Fruit fly (Drosophila melanogaster): Measurements from ENCODE around the gene pigs.
A peak's percentile ranks its signal among the peaks of the same experiment; 100 is the strongest.

The pigs gene

DNA sequence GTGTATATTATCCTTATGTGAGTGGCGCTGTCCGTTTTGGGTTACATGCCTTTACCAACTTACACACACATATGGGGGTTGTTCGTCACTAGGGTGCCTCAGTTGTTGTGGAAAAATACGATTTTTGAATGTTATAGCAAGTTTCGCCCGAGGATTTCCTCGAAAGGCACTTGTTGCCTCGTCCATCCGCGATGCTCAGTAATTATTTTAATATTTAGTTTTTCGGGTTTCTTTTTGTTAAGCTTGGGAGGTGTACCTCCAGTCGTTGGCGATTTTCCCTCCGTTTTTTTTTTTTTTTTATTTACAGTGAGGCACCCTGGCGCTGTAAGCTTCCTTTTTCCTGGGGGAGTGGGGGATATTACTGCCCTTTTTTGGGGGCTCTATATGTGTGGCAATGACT lies 96.6 kb downstream of the pigs start:
- TF ChIP-seq CG14655 (GFP tag; optimal IDR thresholded peaks at IDR 0.05) (peak; percentile 69), CG13204 (GFP tag; optimal IDR thresholded peaks at IDR 0.05) (peak; percentile 53), CG8301 (tag; optimal IDR thresholded peaks at IDR 0.05) (peak; percentile 61), CG8159 (tag; optimal IDR thresholded peaks at IDR 0.05) (peak; percentile 77), CG32121 (GFP tag; IDR thresholded peaks at IDR 0.05) (peak; percentile 66), fd96Ca (GFP tag; IDR thresholded peaks at IDR 0.05) (peak; percentile 76), Pif1B (GFP tag; optimal IDR thresholded peaks at IDR 0.05) (peak; percentile 66), gl (tag; optimal IDR thresholded peaks at IDR 0.05) (peak; percentile 31), rn (GFP tag; IDR thresholded peaks at IDR 0.05) (0 out of 2 replicates have a peak, but pooled peaks have one; percentile 17), Ets98B (GFP tag; IDR thresholded peaks at IDR 0.05) (peak; percentile 74), Snoo (tag; optimal IDR thresholded peaks at IDR 0.05) (peak; percentile 71), CG4496 (GFP tag; IDR thresholded peaks at IDR 0.05) (peak; percentile 77), D1 (tag; optimal IDR thresholded peaks at IDR 0.05) (no peak), CG17806 (tag; optimal IDR thresholded peaks at IDR 0.05) (peak; percentile 63), CG34367 (tag; optimal IDR thresholded peaks at IDR 0.05) (peak; percentile 55), CG15710 (tag; optimal IDR thresholded peaks at IDR 0.05) (peak; percentile 75), CG9948 (tag; optimal IDR thresholded peaks at IDR 0.05) (peak; percentile 66), EcR (GFP tag; optimal IDR thresholded peaks at IDR 0.05) (no peak), Pif1A (GFP tag; optimal IDR thresholded peaks at IDR 0.05) (peak; percentile 80), CG12605 (GFP tag; IDR thresholded peaks at IDR 0.05) (peak; percentile 67), CG10348 (GFP tag; IDR thresholded peaks at IDR 0.05) (no peak)

DNA sequence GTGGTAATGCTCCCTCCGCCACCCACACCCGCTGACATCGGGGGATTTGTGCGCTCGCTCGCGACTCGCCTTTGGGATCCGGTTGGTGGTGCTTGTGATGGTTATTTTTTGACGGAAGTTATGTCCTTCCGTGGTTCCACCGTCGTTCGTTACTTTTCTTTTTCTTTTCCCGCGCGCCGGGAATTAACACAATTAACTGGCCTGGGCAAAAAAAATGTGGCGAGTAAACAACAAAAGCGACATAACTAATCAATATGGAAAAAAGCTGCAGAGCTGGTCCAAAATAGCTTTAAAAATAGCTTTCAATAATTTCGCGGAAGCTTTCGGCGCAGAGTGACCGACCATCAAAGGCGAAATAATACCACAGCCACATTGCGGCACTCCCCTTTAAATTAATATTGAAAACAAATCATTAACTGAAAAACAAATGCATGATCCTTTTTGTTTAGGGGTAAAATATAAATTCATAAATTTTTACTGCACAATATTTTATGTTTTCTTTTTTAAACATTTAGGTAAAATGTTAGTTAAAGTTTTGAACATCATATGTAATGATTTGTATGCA lies 98.5 kb downstream of the pigs start, which contains the start of gene CG14440:
CG14440 (minus strand) TSS at position 320 of the 565 bp plus-strand sequence.
- no peak for TF ChIP-seq CG10348 (GFP tag; IDR thresholded peaks at IDR 0.05)
- peak; percentile 3 for TF ChIP-seq D1 (tag; optimal IDR thresholded peaks at IDR 0.05)
- TF ChIP-seq Pif1B (GFP tag; optimal IDR thresholded peaks at IDR 0.05): peak; percentile 6

DNA sequence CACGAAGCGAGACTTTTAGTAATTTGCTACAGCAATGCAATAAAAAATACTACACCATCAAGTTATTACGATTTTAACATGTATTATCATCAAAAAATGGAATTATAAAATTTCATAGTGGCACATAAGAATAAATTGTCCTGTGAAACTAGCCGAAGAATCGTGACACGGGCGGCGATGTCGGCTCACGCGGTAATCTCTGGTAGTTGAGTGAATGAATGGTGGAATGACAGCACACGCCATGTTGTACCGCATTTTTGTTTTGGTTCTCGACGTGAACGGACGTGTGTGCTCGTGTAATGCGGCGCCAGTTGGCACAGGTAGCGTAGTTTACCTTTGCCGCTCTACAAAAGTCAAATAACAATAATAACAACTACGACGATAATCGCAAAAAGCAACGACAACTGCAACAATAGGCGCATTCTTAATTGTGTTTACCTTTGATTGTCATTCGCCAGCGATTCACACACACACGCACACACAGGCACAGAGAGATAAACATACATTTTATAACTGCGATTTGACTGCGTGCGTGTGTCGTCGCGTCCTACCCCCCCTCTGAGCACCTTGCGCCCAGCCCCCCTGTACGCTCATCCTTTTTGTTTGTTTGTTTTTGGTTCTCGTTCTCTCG lies 99.5 kb downstream of the pigs start, which contains the start of gene CG14441:
CG14441 (plus strand) TSS at position 254 of the 631 bp plus-strand sequence.
- no peak for TF ChIP-seq fd96Ca (GFP tag; IDR thresholded peaks at IDR 0.05)
- TF ChIP-seq CG4496 (GFP tag; IDR thresholded peaks at IDR 0.05): peak; percentile 63; the same call in 2 of the 3 replicates
- TF ChIP-seq CG13204 (GFP tag; optimal IDR thresholded peaks at IDR 0.05): peak; percentile 67
- TF ChIP-seq Pif1B (GFP tag; optimal IDR thresholded peaks at IDR 0.05): peak; percentile 71
- TF ChIP-seq CG14655 (GFP tag; optimal IDR thresholded peaks at IDR 0.05): peak; percentile 41
- peak; percentile 15 for TF ChIP-seq Snoo (tag; optimal IDR thresholded peaks at IDR 0.05)
- TF ChIP-seq Ets98B (GFP tag; IDR thresholded peaks at IDR 0.05): no peak; the same call in 1 of the 2 replicates
- peak; percentile 44 for TF ChIP-seq CG15710 (tag; optimal IDR thresholded peaks at IDR 0.05)
- peak; percentile 24 for TF ChIP-seq CG9948 (tag; optimal IDR thresholded peaks at IDR 0.05)
- peak; percentile 53 for TF ChIP-seq CG8159 (tag; optimal IDR thresholded peaks at IDR 0.05)
- peak; percentile 43 for TF ChIP-seq CG8301 (tag; optimal IDR thresholded peaks at IDR 0.05)
- no peak for TF ChIP-seq D1 (tag; optimal IDR thresholded peaks at IDR 0.05)
- peak; percentile 24 for TF ChIP-seq CG17806 (tag; optimal IDR thresholded peaks at IDR 0.05)
- no peak for TF ChIP-seq CG10348 (GFP tag; IDR thresholded peaks at IDR 0.05)
- TF ChIP-seq CG34367 (tag; optimal IDR thresholded peaks at IDR 0.05): no peak
- TF ChIP-seq Pif1A (GFP tag; optimal IDR thresholded peaks at IDR 0.05): peak; percentile 68
- peak; percentile 54 for TF ChIP-seq EcR (GFP tag; optimal IDR thresholded peaks at IDR 0.05)
- peak; percentile 16 for TF ChIP-seq gl (tag; optimal IDR thresholded peaks at IDR 0.05)
- peak; percentile 38; the same call in 1 of the 2 replicates for TF ChIP-seq CG12605 (GFP tag; IDR thresholded peaks at IDR 0.05)
- no peak; the same call in 1 of the 2 replicates for TF ChIP-seq CG32121 (GFP tag; IDR thresholded peaks at IDR 0.05)
- TF ChIP-seq rn (GFP tag; IDR thresholded peaks at IDR 0.05): no peak

DNA sequence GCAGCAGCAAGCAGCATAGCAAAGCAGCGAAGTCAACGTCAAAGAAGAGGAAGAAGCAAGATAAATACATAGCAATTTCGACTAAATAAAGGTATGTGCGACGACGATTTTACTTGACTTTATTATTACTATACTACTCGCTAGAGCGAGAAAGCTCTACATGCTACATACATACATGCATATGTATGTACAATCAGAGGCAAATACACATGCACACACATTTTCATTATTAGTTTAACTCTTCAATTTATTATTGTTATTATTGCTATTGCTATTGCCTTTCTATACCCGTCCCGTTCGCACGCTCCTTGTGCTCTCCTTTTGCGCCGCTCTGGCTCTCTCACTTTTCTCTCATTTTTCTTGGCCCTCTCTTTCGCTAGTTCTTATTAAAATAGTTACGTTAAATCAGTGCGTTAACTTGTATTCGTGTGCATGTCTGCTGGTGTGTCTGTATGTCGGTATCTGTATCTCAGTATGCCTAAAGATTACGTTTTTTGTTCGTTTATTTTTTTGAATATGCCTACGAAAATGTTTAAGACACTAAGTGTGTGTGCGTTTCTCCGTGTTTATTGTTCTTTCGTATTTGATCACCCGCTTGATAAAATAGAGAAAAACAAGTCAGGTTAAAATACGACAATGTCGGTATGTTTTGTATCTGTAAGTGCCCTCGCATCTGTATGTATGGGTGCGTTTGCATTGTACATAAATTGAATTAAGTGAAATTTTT lies 100.6 kb downstream of the pigs start:
- TF ChIP-seq rn (GFP tag; IDR thresholded peaks at IDR 0.05) (no peak), Pif1A (GFP tag; optimal IDR thresholded peaks at IDR 0.05) (peak; percentile 10), EcR (GFP tag; optimal IDR thresholded peaks at IDR 0.05) (peak; percentile 25)

DNA sequence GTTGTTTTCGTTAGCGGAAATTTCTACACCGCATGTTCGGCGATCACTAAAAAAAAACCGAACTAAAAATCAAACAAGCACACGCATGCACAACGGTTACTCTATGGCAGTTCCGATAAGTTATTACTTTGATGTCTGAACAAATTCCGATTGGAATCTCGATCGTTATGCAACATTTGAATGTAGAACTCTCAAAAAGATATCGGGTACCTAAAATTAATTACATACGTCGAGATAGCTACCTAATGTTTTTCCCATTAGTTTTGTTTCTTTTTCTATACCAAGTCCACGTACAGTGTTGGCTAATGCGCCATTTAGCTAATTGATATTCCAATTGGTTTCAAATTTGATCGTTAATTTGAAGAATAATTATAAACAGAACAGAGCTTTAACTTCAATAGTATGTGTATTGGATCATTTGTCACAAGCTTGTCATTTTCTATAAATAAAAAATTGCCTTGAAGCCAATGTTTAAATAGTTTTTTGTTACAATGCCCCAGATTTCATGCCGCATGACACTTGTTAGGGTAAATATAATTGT lies 101.2 kb downstream of the pigs start:
- no peak for TF ChIP-seq D1 (tag; optimal IDR thresholded peaks at IDR 0.05)
- TF ChIP-seq EcR (GFP tag; optimal IDR thresholded peaks at IDR 0.05): no peak
- TF ChIP-seq CG14655 (GFP tag; optimal IDR thresholded peaks at IDR 0.05): no peak
- no peak for TF ChIP-seq CG15710 (tag; optimal IDR thresholded peaks at IDR 0.05)

DNA sequence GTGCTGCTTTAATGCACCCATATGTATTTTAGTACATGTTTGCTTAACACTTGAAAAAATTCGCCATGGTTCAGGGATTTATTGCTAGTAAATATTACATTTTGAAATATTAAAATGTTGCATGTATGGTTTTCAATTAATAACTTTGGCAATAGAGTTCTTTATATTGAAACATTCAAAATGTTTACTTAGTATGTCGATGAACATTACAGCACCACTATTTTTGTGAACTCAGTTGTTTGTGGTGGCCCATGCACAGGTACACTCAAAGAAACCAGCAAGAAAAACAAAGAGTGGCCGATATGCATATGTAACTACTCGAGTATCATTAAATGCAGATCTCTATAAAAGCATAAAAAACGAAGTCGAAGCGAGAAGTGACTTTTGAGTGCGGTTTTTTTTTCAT lies 102.2 kb downstream of the pigs start:
- TF ChIP-seq fd96Ca (GFP tag; IDR thresholded peaks at IDR 0.05) (peak; percentile 66; the same call in 2 of the 3 replicates), EcR (GFP tag; optimal IDR thresholded peaks at IDR 0.05) (no peak), CG8159 (tag; optimal IDR thresholded peaks at IDR 0.05) (peak; percentile 83), CG9948 (tag; optimal IDR thresholded peaks at IDR 0.05) (peak; percentile 74), Pif1A (GFP tag; optimal IDR thresholded peaks at IDR 0.05) (peak; percentile 74), gl (tag; optimal IDR thresholded peaks at IDR 0.05) (peak; percentile 33), CG14655 (GFP tag; optimal IDR thresholded peaks at IDR 0.05) (peak; percentile 82), CG8301 (tag; optimal IDR thresholded peaks at IDR 0.05) (peak; percentile 80), rn (GFP tag; IDR thresholded peaks at IDR 0.05) (peak; percentile 51), CG12605 (GFP tag; IDR thresholded peaks at IDR 0.05) (peak; percentile 53; the same call in 1 of the 2 replicates), Ets98B (GFP tag; IDR thresholded peaks at IDR 0.05) (peak; percentile 78), CG13204 (GFP tag; optimal IDR thresholded peaks at IDR 0.05) (peak; percentile 54), CG32121 (GFP tag; IDR thresholded peaks at IDR 0.05) (peak; percentile 83), Snoo (tag; optimal IDR thresholded peaks at IDR 0.05) (peak; percentile 9), CG4496 (GFP tag; IDR thresholded peaks at IDR 0.05) (peak; percentile 88), CG10348 (GFP tag; IDR thresholded peaks at IDR 0.05) (0 out of 2 replicates have a peak, but pooled peaks have one; percentile 45), CG15710 (tag; optimal IDR thresholded peaks at IDR 0.05) (peak; percentile 78), Pif1B (GFP tag; optimal IDR thresholded peaks at IDR 0.05) (peak; percentile 67), D1 (tag; optimal IDR thresholded peaks at IDR 0.05) (peak; percentile 43), CG34367 (tag; optimal IDR thresholded peaks at IDR 0.05) (peak; percentile 74), CG17806 (tag; optimal IDR thresholded peaks at IDR 0.05) (peak; percentile 74)
